Worm (Caenorhabditis elegans) whole organism, L4 larva: ENCODE measurements around the gene Y49F6A.5.

ENCODE experiments used
- F10B5.3 ChIP-seq: sonication (generic microtip); optimal IDR thresholded peaks from 2 replicates; lab custom pipeline; 2016; ENCODE audit warnings: mild to moderate bottlenecking, missing genetic modification characterization, missing compliant biosample characterization
- F37D6.2 ChIP-seq: sonication (generic microtip); optimal IDR thresholded peaks from 2 replicates; lab custom pipeline; 2016; ENCODE audit warnings: mild to moderate bottlenecking, missing genetic modification characterization, missing compliant biosample characterization
- R02D3.7 ChIP-seq: fragments of 150-350 bp; sonication (generic microtip); optimal IDR thresholded peaks from 3 replicates; lab custom pipeline; 2014; ENCODE audit warnings: missing biosample characterization, missing genetic modification characterization
- T20F7.1 ChIP-seq: fragments of 200-800 bp; sonication (Bioruptor generic); optimal IDR thresholded peaks from 2 replicates; lab custom pipeline; 2018; ENCODE audit warnings: mild to moderate bottlenecking, missing genetic modification characterization, missing compliant biosample characterization
- Y48G9A.11 ChIP-seq: fragments of 200-800 bp; sonication (Bioruptor generic); IDR thresholded peaks from 2 replicates; pipeline ENCODE4 v1.3.6; 2022; ENCODE audit warnings: missing genetic modification reagents, missing genetic modification characterization, missing compliant biosample characterization
- Y75B8A.6 ChIP-seq: fragments of 200-800 bp; sonication (Bioruptor generic); IDR thresholded peaks from 2 replicates; pipeline ENCODE4 v1.3.6; 2022; ENCODE audit warnings: missing genetic modification reagents, missing genetic modification characterization, missing compliant biosample characterization
- aha-1 ChIP-seq: fragments of 150-350 bp; peaks from one replicate; lab custom pipeline; 2014; ENCODE audit warnings: missing biosample characterization, missing genetic modification characterization
- ama-1 ChIP-seq: fragments of 150-350 bp; optimal IDR thresholded peaks from 2 replicates; lab custom pipeline; 2014; ENCODE audit warnings: inconsistent platforms, mixed read lengths
- ceh-20 ChIP-seq: fragments of 200-800 bp; sonication (Bioruptor generic); IDR thresholded peaks from 2 replicates; pipeline ENCODE4 v1.3.6; 2022; ENCODE audit warnings: missing genetic modification reagents, missing genetic modification characterization, missing compliant biosample characterization
- ceh-32 ChIP-seq: sonication (generic microtip); optimal IDR thresholded peaks from 2 replicates; lab custom pipeline; 2016; ENCODE audit warnings: mild to moderate bottlenecking, missing genetic modification characterization, missing compliant biosample characterization; ENCODE audit not compliant: poor library complexity
- ceh-62 ChIP-seq: sonication (generic microtip); optimal IDR thresholded peaks from 2 replicates; lab custom pipeline; 2017; ENCODE audit warnings: missing biosample characterization, missing genetic modification characterization
- ceh-82 ChIP-seq: sonication (generic microtip); optimal IDR thresholded peaks from 2 replicates; lab custom pipeline; 2017; ENCODE audit warnings: missing biosample characterization, missing genetic modification characterization
- ctbp-1 ChIP-seq: fragments of 200-800 bp; sonication (Bioruptor generic); IDR thresholded peaks from 2 replicates; pipeline ENCODE4 v1.3.6; 2022; ENCODE audit warnings: missing genetic modification reagents, missing genetic modification characterization, missing compliant biosample characterization
- daf-16 ChIP-seq, 3 experiments: sonication (generic microtip); optimal IDR thresholded peaks; 2 replicates each; lab custom pipeline; 2016 to 2017; ENCODE audit warnings: missing genetic modification characterization in 3 of 3, missing genetic modification reagents in 3 of 3, mild to moderate bottlenecking in 2 of 3, missing compliant biosample characterization in 2 of 3, missing biosample characterization in 1 of 3, moderate library complexity in 1 of 3
- dmd-9 ChIP-seq: fragments of 200-800 bp; sonication (Bioruptor generic); IDR thresholded peaks from 2 replicates; pipeline ENCODE4 v1.3.6; 2022; ENCODE audit warnings: missing genetic modification reagents, missing genetic modification characterization, missing compliant biosample characterization
- duxl-1 ChIP-seq: sonication (generic microtip); optimal IDR thresholded peaks from 2 replicates; lab custom pipeline; 2016; ENCODE audit warnings: mild to moderate bottlenecking, missing genetic modification characterization, moderate library complexity, missing compliant biosample characterization; ENCODE audit not compliant: poor library complexity
- hif-1 ChIP-seq, 2 experiments: sonication (generic microtip); optimal IDR thresholded peaks; 2 replicates each; lab custom pipeline; 2016 to 2017; ENCODE audit warnings: missing compliant biosample characterization in 2 of 2, missing genetic modification characterization in 2 of 2, missing genetic modification reagents in 2 of 2, missing genotype in 2 of 2, mild to moderate bottlenecking in 1 of 2
- lin-39 ChIP-seq: fragments of 150-350 bp; optimal IDR thresholded peaks from 2 replicates; lab custom pipeline; 2014; ENCODE audit warnings: missing biosample characterization, missing genetic modification reagents, missing genetic modification characterization
- madf-5 ChIP-seq, 2 experiments: fragments of 200-800 bp; sonication (Bioruptor generic); IDR thresholded peaks; 2 replicates each; pipeline ENCODE4 v1.3.6; 2022; ENCODE audit warnings: missing compliant biosample characterization in 2 of 2, missing genetic modification characterization in 2 of 2
- mdl-1 ChIP-seq, 2 experiments: fragments of 150-350 bp in 1 of 2; sonication (generic microtip) in 1 of 2; optimal IDR thresholded peaks; 2 replicates each; lab custom pipeline; 2014 to 2017; ENCODE audit warnings: missing biosample characterization in 2 of 2, missing genetic modification characterization in 2 of 2
- mxl-2 ChIP-seq: fragments of 200-800 bp; sonication (Bioruptor generic); conservative IDR thresholded peaks from 2 replicates; pipeline ENCODE4 v1.3.6; 2022; ENCODE audit warnings: missing genetic modification reagents, missing genetic modification characterization, missing compliant biosample characterization
- mxl-3 ChIP-seq: fragments of 200-800 bp; sonication (Bioruptor generic); optimal IDR thresholded peaks from 2 replicates; lab custom pipeline; 2018; ENCODE audit warnings: mild to moderate bottlenecking, missing genetic modification characterization, missing compliant biosample characterization
- nhr-10 ChIP-seq: fragments of 150-350 bp; optimal IDR thresholded peaks from 2 replicates; lab custom pipeline; 2014; ENCODE audit warnings: missing biosample characterization, missing genetic modification characterization
- nhr-11 ChIP-seq: fragments of 150-350 bp; optimal IDR thresholded peaks from 2 replicates; lab custom pipeline; 2014; ENCODE audit warnings: missing biosample characterization, missing genetic modification characterization
- nhr-25 ChIP-seq: sonication (generic microtip); optimal IDR thresholded peaks from 2 replicates; lab custom pipeline; 2017; ENCODE audit warnings: missing genetic modification characterization, mild to moderate bottlenecking, missing compliant biosample characterization, antibody characterized with exemption, moderate library complexity, borderline replicate concordance; ENCODE audit not compliant: insufficient read depth
- nhr-41 ChIP-seq: fragments of 200-800 bp; sonication (Bioruptor generic); IDR thresholded peaks from 2 replicates; pipeline ENCODE4 v1.3.6; 2022; ENCODE audit warnings: missing genetic modification reagents, missing genetic modification characterization, missing compliant biosample characterization
- nhr-42 ChIP-seq: fragments of 200-800 bp; sonication (Bioruptor generic); IDR thresholded peaks from 2 replicates; pipeline ENCODE4 v1.3.6; 2022; ENCODE audit warnings: missing genetic modification characterization, missing compliant biosample characterization
- nhr-6 ChIP-seq: fragments of 150-350 bp; optimal IDR thresholded peaks from 2 replicates; lab custom pipeline; 2014; ENCODE audit warnings: missing biosample characterization, missing genetic modification characterization
- snpc-4 ChIP-seq: fragments of 150-350 bp; optimal IDR thresholded peaks from 2 replicates; lab custom pipeline; 2014; ENCODE audit warnings: missing biosample characterization, missing genetic modification characterization
- tra-1 ChIP-seq: fragments of 200-800 bp; sonication (Bioruptor generic); IDR thresholded peaks from 2 replicates; pipeline ENCODE4 v1.3.6; 2022; ENCODE audit warnings: missing genetic modification reagents, missing genetic modification characterization, missing compliant biosample characterization
- unc-62 ChIP-seq, 3 experiments: fragments of 150-350 bp in 1 of 3; sonication (generic microtip); optimal IDR thresholded peaks in 2 of 3; peaks in 1 of 3; 1 replicate in 1 of 3; 2 replicates in 2 of 3; lab custom pipeline; 2014 to 2017; ENCODE audit warnings: missing biosample characterization in 3 of 3, missing genetic modification characterization in 3 of 3, missing genetic modification reagents in 3 of 3, missing genotype in 1 of 3
- zip-11 ChIP-seq: fragments of 200-800 bp; sonication (Bioruptor generic); IDR thresholded peaks from 2 replicates; pipeline ENCODE4 v1.3.6; 2022; ENCODE audit warnings: missing genetic modification characterization, missing compliant biosample characterization
- zip-2 ChIP-seq: fragments of 150-350 bp; optimal IDR thresholded peaks from 2 replicates; lab custom pipeline; 2014; ENCODE audit warnings: missing biosample characterization, missing genetic modification characterization
- ztf-11 ChIP-seq: fragments of 150-350 bp; optimal IDR thresholded peaks from 2 replicates; lab custom pipeline; 2014; ENCODE audit warnings: missing biosample characterization, missing genetic modification characterization

Y49F6A.5 gene

DNA sequence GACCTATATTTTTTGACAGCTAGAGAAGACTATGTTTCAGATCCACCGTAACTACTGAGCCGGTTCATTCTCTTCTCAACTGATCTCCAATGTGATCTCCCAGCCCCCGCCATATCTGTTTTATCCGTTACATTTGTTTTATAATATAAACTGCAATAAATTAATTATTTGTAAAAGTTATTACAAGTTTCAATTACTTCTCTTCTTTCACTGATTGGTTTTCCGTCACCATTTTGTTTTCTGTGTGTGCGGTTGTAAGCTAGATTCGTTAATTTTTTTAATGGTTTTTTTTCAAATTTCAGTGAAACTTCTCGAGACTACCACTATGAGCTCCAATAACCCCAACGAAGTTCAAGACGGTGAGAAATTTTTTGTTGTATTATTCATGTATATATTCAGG is 21.1 kb upstream of the Y49F6A.5 start, which contains the start of gene M151.2:
Gene M151.2, plus strand, starts transcription at position 301 of the 400 bp plus-strand sequence.
- no peak for TF ChIP-seq ztf-11 (tag; lab: Kevin White, UChicago)
- TF ChIP-seq R02D3.7 (tag; lab: Kevin White, UChicago), result no peak
- TF ChIP-seq ceh-62 (tag; lab: Kevin White, UChicago), result no peak
- no peak for TF ChIP-seq daf-16 (GFP tag; optimal IDR thresholded peaks at IDR 0.05; lab: Kevin White, UChicago)
- no peak for TF ChIP-seq daf-16 (tag; optimal IDR thresholded peaks at IDR 0.05; lab: Kevin White, UChicago)
- TF ChIP-seq T20F7.1, result no peak

ce11 chrII:3626872-3627271 is 17.2 kb upstream of the Y49F6A.5 start, which contains the start of gene M151.3:
Gene M151.3, plus strand, starts transcription at chrII:3627172.
- TF ChIP-seq hif-1 (tag; optimal IDR thresholded peaks at IDR 0.05; lab: Kevin White, UChicago), result no peak
- peak in 1 of 2 experiments; percentile 3 for TF ChIP-seq unc-62 (GFP tag; optimal IDR thresholded peaks at IDR 0.05 in 1 of 2; lab: Kevin White, UChicago)
- no peak for TF ChIP-seq unc-62 (tag; optimal IDR thresholded peaks at IDR 0.05; lab: Kevin White, UChicago)

DNA sequence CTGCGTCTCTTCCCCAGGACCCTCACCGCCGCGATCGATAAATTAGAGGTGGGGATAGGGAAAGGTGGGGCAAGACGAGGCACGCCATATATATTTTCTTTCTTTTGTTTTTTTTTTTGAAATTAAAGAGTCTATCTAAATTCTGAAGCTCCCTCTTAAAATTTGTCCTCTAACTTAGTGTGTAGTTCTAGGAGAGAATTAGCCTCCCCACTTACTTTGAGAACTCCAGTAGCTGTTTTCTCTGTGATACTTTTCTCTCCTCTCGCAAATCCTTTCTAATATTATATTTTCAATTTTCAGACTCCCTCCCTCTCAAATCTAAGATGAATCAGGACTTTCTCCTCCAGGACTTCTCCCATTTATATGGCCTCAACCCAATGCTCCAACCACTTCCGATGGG is 12.3 kb upstream of the Y49F6A.5 start, which contains the start of gene M151.7:
Gene M151.7, plus strand, starts transcription at position 301 of the 400 bp plus-strand sequence.
- no peak for TF ChIP-seq madf-5 (GFP tag; IDR thresholded peaks at IDR 0.05; lab: Robert Waterston, UW)
- no peak for TF ChIP-seq ceh-20 (GFP tag; lab: Robert Waterston, UW)
- TF ChIP-seq nhr-11 (tag; lab: Kevin White, UChicago), result no peak
- TF ChIP-seq duxl-1 (tag; lab: Kevin White, UChicago), result no peak
- no peak for TF ChIP-seq snpc-4
- TF ChIP-seq ceh-82 (tag; lab: Kevin White, UChicago), result no peak
- TF ChIP-seq nhr-41 (GFP tag; lab: Robert Waterston, UW), result no peak
- no peak for TF ChIP-seq nhr-6 (tag; lab: Kevin White, UChicago)
- TF ChIP-seq T20F7.1, result no peak
- no peak for TF ChIP-seq nhr-25
- no peak for TF ChIP-seq zip-11
- TF ChIP-seq Y48G9A.11 (GFP tag; lab: Robert Waterston, UW), result no peak
- TF ChIP-seq F37D6.2 (tag; lab: Kevin White, UChicago), result no peak
- TF ChIP-seq lin-39 (tag; lab: Kevin White, UChicago), result no peak
- TF ChIP-seq, all 104 proteins: peak for 0

- TF ChIP-seq Y75B8A.6 (GFP tag; lab: Robert Waterston, UW) (no peak), tra-1 (GFP tag; lab: Robert Waterston, UW) (no peak), mxl-2 (GFP tag; lab: Robert Waterston, UW) (no peak), aha-1 (tag; lab: Kevin White, UChicago) (peak; percentile 48), mdl-1 (tag; optimal IDR thresholded peaks at IDR 0.05; lab: Kevin White, UChicago) (no peak), nhr-42 (GFP tag; lab: Robert Waterston, UW) (no peak)
- TF ChIP-seq, all 104 proteins: peak for 1
Measured at ce11 chrII:3620862-3621261, 11.2 kb upstream of the Y49F6A.5 start.

ce11 chrII:3617512-3617911 is 7.8 kb upstream of the Y49F6A.5 start, which contains the start of gene F40E12.1:
Gene F40E12.1, plus strand, starts transcription at chrII:3617812.
- TF ChIP-seq ceh-32, result no peak
- no peak for TF ChIP-seq daf-16 (GFP tag; optimal IDR thresholded peaks at IDR 0.05; lab: Kevin White, UChicago)
- TF ChIP-seq daf-16 (tag; optimal IDR thresholded peaks at IDR 0.05; lab: Kevin White, UChicago), result no peak
- no peak for TF ChIP-seq ama-1 (lab: Kevin White, UChicago)
- no peak for TF ChIP-seq Y75B8A.6 (GFP tag; lab: Robert Waterston, UW)
- TF ChIP-seq nhr-42 (GFP tag; lab: Robert Waterston, UW), result no peak
- no peak for TF ChIP-seq nhr-10 (tag; lab: Kevin White, UChicago)
- TF ChIP-seq ctbp-1, result no peak
- TF ChIP-seq F10B5.3 (tag; lab: Kevin White, UChicago), result no peak
- no peak for TF ChIP-seq zip-2
- TF ChIP-seq ceh-62 (tag; lab: Kevin White, UChicago), result no peak
- no peak for TF ChIP-seq mxl-3 (GFP tag; lab: Kevin White, UChicago)
- TF ChIP-seq dmd-9, result no peak
- TF ChIP-seq nhr-11 (tag; lab: Kevin White, UChicago), result no peak
- TF ChIP-seq tra-1 (GFP tag; lab: Robert Waterston, UW), result no peak
